Worm (Caenorhabditis elegans): ENCODE results near the gene ccm-2.

Gene ccm-2

ce11 chrIV:1834242-1834641 lies at the start of gene ccm-2:
TSS of gene ccm-2 (plus strand) at chrIV:1834628.
- TF ChIP-seq elt-2 (tag; optimal IDR thresholded peaks at IDR 0.05) = peak; percentile 35
- TF ChIP-seq K09A11.1 (tag; optimal IDR thresholded peaks at IDR 0.05; ENCODE audit: insufficient read depth) = no peak
- no peak for TF ChIP-seq C38D4.7 (GFP tag; optimal IDR thresholded peaks at IDR 0.05)
- TF ChIP-seq npax-4 (tag; optimal IDR thresholded peaks at IDR 0.05) = no peak

- TF ChIP-seq ref-2 (tag; optimal IDR thresholded peaks at IDR 0.05) (no peak), dve-1 (tag; optimal IDR thresholded peaks at IDR 0.05) (peak; percentile 100)
These were observed 49.3 kb upstream of the ccm-2 start for ce11 chrIV:1785156-1785555.

- TF ChIP-seq eyg-1 (tag; optimal IDR thresholded peaks at IDR 0.05) (no peak), elt-2 (tag; optimal IDR thresholded peaks at IDR 0.05) (no peak), ceh-34 (tag; optimal IDR thresholded peaks at IDR 0.05) (no peak), C38D4.7 (GFP tag; optimal IDR thresholded peaks at IDR 0.05) (no peak), ceh-6 (GFP tag; optimal IDR thresholded peaks at IDR 0.05) (no peak), ceh-2 (tag; optimal IDR thresholded peaks at IDR 0.05) (no peak), ceh-22 (tag; optimal IDR thresholded peaks at IDR 0.05) (no peak), ttx-3 (tag; optimal IDR thresholded peaks at IDR 0.05) (no peak), npax-4 (tag; optimal IDR thresholded peaks at IDR 0.05) (no peak), ceh-48 (tag; optimal IDR thresholded peaks at IDR 0.05) (no peak), mec-3 (tag; optimal IDR thresholded peaks at IDR 0.05; ENCODE audit: borderline replicate concordance) (no peak), ceh-24 (tag; optimal IDR thresholded peaks at IDR 0.05) (no peak), fkh-10 (GFP tag; optimal IDR thresholded peaks at IDR 0.05) (no peak)
These were observed 43.8 kb upstream of the ccm-2 start for ce11 chrIV:1790677-1791076.

ce11 chrIV:1791775-1792174 lies 42.7 kb upstream of the ccm-2 start:
- TF ChIP-seq gmeb-2 (tag; optimal IDR thresholded peaks at IDR 0.05) = no peak
- TF ChIP-seq pha-4 (tag; optimal IDR thresholded peaks at IDR 0.05) = no peak
- TF ChIP-seq mec-3 (tag; optimal IDR thresholded peaks at IDR 0.05; ENCODE audit: borderline replicate concordance) = no peak
- TF ChIP-seq nfya-1 (tag; optimal IDR thresholded peaks at IDR 0.05) = no peak
- TF ChIP-seq pha-2 (tag; optimal IDR thresholded peaks at IDR 0.05) = no peak
- TF ChIP-seq eyg-1 (tag; optimal IDR thresholded peaks at IDR 0.05) = no peak
- TF ChIP-seq zip-5 (tag; optimal IDR thresholded peaks at IDR 0.05) = no peak

ce11 chrIV:1803882-1804281 lies 30.5 kb upstream of the ccm-2 start, which contains the start of gene Y38C1BA.1:
TSS of gene Y38C1BA.1 (minus strand) at chrIV:1803982.
- TF ChIP-seq T23F11.4 (GFP tag; optimal IDR thresholded peaks at IDR 0.05) (no peak), F13H6.1 (tag; optimal IDR thresholded peaks at IDR 0.05) (no peak), pax-1 (tag; optimal IDR thresholded peaks at IDR 0.05) (no peak), nhr-11 (tag; optimal IDR thresholded peaks at IDR 0.05) (no peak)

- TF ChIP-seq gmeb-2 (tag; optimal IDR thresholded peaks at IDR 0.05) = no peak
- no peak for TF ChIP-seq eyg-1 (tag; optimal IDR thresholded peaks at IDR 0.05)
- TF ChIP-seq hlh-13 (GFP tag; optimal IDR thresholded peaks at IDR 0.05) = no peak
- TF ChIP-seq fkh-10 (GFP tag; optimal IDR thresholded peaks at IDR 0.05) = no peak
- TF ChIP-seq tbx-2 (tag; optimal IDR thresholded peaks at IDR 0.05) = no peak
- no peak for TF ChIP-seq C38D4.7 (GFP tag; optimal IDR thresholded peaks at IDR 0.05)
- TF ChIP-seq pqm-1 (tag; optimal IDR thresholded peaks at IDR 0.05) = no peak
- no peak for TF ChIP-seq sox-2 (GFP tag; IDR thresholded peaks at IDR 0.05)
- TF ChIP-seq pha-4 (tag; optimal IDR thresholded peaks at IDR 0.05) = no peak
- TF ChIP-seq pros-1 (tag; optimal IDR thresholded peaks at IDR 0.05) = no peak
- no peak for TF ChIP-seq hlh-15 (tag; optimal IDR thresholded peaks at IDR 0.05)
- no peak for TF ChIP-seq ceh-22 (tag; optimal IDR thresholded peaks at IDR 0.05)
- TF ChIP-seq ceh-34 (tag; optimal IDR thresholded peaks at IDR 0.05) = no peak
These were observed 29.8 kb upstream of the ccm-2 start for ce11 chrIV:1804613-1805012.

Data from whole organism, late embryonic.